Worm (Caenorhabditis elegans) whole organism, young adult: Measurements from ENCODE around the gene F49C12.4.
A peak's percentile ranks its signal among the peaks of the same experiment; 100 is the strongest.

Experiments used
- F10E7.11 ChIP-seq: sonication (generic microtip); optimal IDR thresholded peaks from 2 replicates; lab custom pipeline; 2017; ENCODE audit warnings: mild to moderate bottlenecking, missing genetic modification characterization, moderate library complexity, missing compliant biosample characterization
- F39B2.1 ChIP-seq: fragments of 200-800 bp; sonication (Bioruptor generic); IDR thresholded peaks from 2 replicates; pipeline ENCODE4 v1.3.6; 2022; ENCODE audit warnings: missing genetic modification reagents, missing genetic modification characterization, missing compliant biosample characterization
- F52B5.7 ChIP-seq: sonication (generic microtip); optimal IDR thresholded peaks from 2 replicates; lab custom pipeline; 2016; ENCODE audit warnings: mild to moderate bottlenecking, missing genetic modification characterization, missing compliant biosample characterization
- F55B11.4 ChIP-seq: sonication (generic microtip); optimal IDR thresholded peaks from 2 replicates; lab custom pipeline; 2016; ENCODE audit warnings: missing compliant biosample characterization, missing genetic modification characterization, borderline replicate concordance; ENCODE audit not compliant: insufficient read depth
- T07F8.4 ChIP-seq: sonication (generic microtip); optimal IDR thresholded peaks from 2 replicates; lab custom pipeline; 2016; ENCODE audit warnings: mild to moderate bottlenecking, missing genetic modification characterization, moderate library complexity, missing compliant biosample characterization
- Y56A3A.18 ChIP-seq: fragments of 200-800 bp; sonication (Bioruptor generic); IDR thresholded peaks from 2 replicates; pipeline ENCODE4 v1.3.6; 2022; ENCODE audit warnings: missing genetic modification reagents, missing genetic modification characterization, missing compliant biosample characterization
- Y79H2A.3 ChIP-seq: fragments of 200-800 bp; sonication (Bioruptor generic); conservative IDR thresholded peaks from 2 replicates; pipeline ENCODE4 v1.3.6; 2022; ENCODE audit warnings: missing genetic modification reagents, missing genetic modification characterization, missing compliant biosample characterization
- Y95B8A.8 ChIP-seq: fragments of 200-800 bp; sonication (Bioruptor generic); IDR thresholded peaks from 2 replicates; pipeline ENCODE4 v1.3.6; 2022; ENCODE audit warnings: missing genetic modification reagents, missing genetic modification characterization, missing compliant biosample characterization
- atf-7 ChIP-seq: sonication (generic microtip); optimal IDR thresholded peaks from 2 replicates; lab custom pipeline; 2017; ENCODE audit warnings: mild to moderate bottlenecking, missing genetic modification characterization, missing compliant biosample characterization
- athp-1 ChIP-seq: sonication (generic microtip); optimal IDR thresholded peaks from 2 replicates; lab custom pipeline; 2017; ENCODE audit warnings: mild to moderate bottlenecking, missing genetic modification characterization, missing compliant biosample characterization
- attf-5 ChIP-seq: fragments of 200-800 bp; sonication (Bioruptor generic); optimal IDR thresholded peaks from 2 replicates; lab custom pipeline; 2018; ENCODE audit warnings: mild to moderate bottlenecking, missing genetic modification characterization, missing compliant biosample characterization
- attf-6 ChIP-seq: fragments of 200-800 bp; sonication (Bioruptor generic); IDR thresholded peaks from 2 replicates; pipeline ENCODE4 v1.3.6; 2022; ENCODE audit warnings: missing genetic modification reagents, missing genetic modification characterization, missing compliant biosample characterization
- cebp-2 ChIP-seq: fragments of 200-800 bp; sonication (Bioruptor generic); IDR thresholded peaks from 2 replicates; pipeline ENCODE4 v1.3.6; 2022; ENCODE audit warnings: missing genetic modification characterization, missing compliant biosample characterization
- ceh-40 ChIP-seq: fragments of 200-800 bp; sonication (Bioruptor generic); IDR thresholded peaks from 2 replicates; pipeline ENCODE4 v1.3.6; 2022; ENCODE audit warnings: missing genetic modification characterization, missing compliant biosample characterization
- ceh-58 ChIP-seq: fragments of 200-800 bp; sonication (Bioruptor generic); IDR thresholded peaks from 2 replicates; pipeline ENCODE4 v1.3.6; 2022; ENCODE audit warnings: missing genetic modification characterization, missing compliant biosample characterization
- ceh-79 ChIP-seq: sonication (generic microtip); optimal IDR thresholded peaks from 2 replicates; lab custom pipeline; 2017; ENCODE audit warnings: mild to moderate bottlenecking, missing genetic modification characterization, missing compliant biosample characterization
- die-1 ChIP-seq: sonication (generic microtip); optimal IDR thresholded peaks from 2 replicates; lab custom pipeline; 2016; ENCODE audit warnings: missing genotype, mild to moderate bottlenecking, missing genetic modification characterization, missing compliant biosample characterization
- dox-1 ChIP-seq: fragments of 200-800 bp; sonication (Bioruptor generic); IDR thresholded peaks from 2 replicates; pipeline ENCODE4 v1.3.6; 2022; ENCODE audit warnings: missing genetic modification reagents, missing genetic modification characterization, missing compliant biosample characterization
- dpff-1 ChIP-seq: sonication (generic microtip); optimal IDR thresholded peaks from 2 replicates; lab custom pipeline; 2017; ENCODE audit warnings: mild to moderate bottlenecking, missing genetic modification characterization, missing compliant biosample characterization
- efl-1 ChIP-seq: fragments of 150-350 bp; optimal IDR thresholded peaks from 2 replicates; lab custom pipeline; 2014; ENCODE audit warnings: missing biosample characterization, missing genetic modification reagents, missing genetic modification characterization
- ekl-4 ChIP-seq: fragments of 200-800 bp; sonication (Bioruptor generic); IDR thresholded peaks from 2 replicates; pipeline ENCODE4 v1.3.6; 2022; ENCODE audit warnings: missing genetic modification reagents, missing genetic modification characterization, missing compliant biosample characterization
- ets-4 ChIP-seq: fragments of 200-800 bp; sonication (Bioruptor generic); optimal IDR thresholded peaks from 2 replicates; lab custom pipeline; 2018; ENCODE audit warnings: mild to moderate bottlenecking, missing genetic modification characterization, missing compliant biosample characterization
- hlh-26 ChIP-seq: fragments of 200-800 bp; sonication (Bioruptor generic); conservative IDR thresholded peaks from 2 replicates; pipeline ENCODE4 v1.3.6; 2022; ENCODE audit warnings: missing genetic modification reagents, missing genetic modification characterization, missing compliant biosample characterization
- lag-1 ChIP-seq: fragments of 200-800 bp; sonication (Bioruptor generic); IDR thresholded peaks from 2 replicates; pipeline ENCODE4 v1.3.6; 2022; ENCODE audit warnings: missing genetic modification reagents, missing genetic modification characterization, missing compliant biosample characterization
- let-526 ChIP-seq: fragments of 200-800 bp; sonication (Bioruptor generic); IDR thresholded peaks from 2 replicates; pipeline ENCODE4 v1.3.6; 2022; ENCODE audit warnings: missing genetic modification reagents, missing genetic modification characterization, missing compliant biosample characterization
- let-607 ChIP-seq, 2 experiments: fragments of 200-800 bp in 1 of 2; sonication (Bioruptor generic) in 1 of 2; sonication (generic microtip) in 1 of 2; optimal IDR thresholded peaks; 2 replicates each; lab custom pipeline; 2016 to 2018; ENCODE audit warnings: mild to moderate bottlenecking in 2 of 2, missing compliant biosample characterization in 2 of 2, missing genetic modification characterization in 2 of 2, moderate library complexity in 2 of 2, missing genotype in 1 of 2
- lir-1 ChIP-seq: fragments of 200-800 bp; sonication (Bioruptor generic); conservative IDR thresholded peaks from 2 replicates; pipeline ENCODE4 v1.3.6; 2022; ENCODE audit warnings: missing genetic modification reagents, missing genetic modification characterization, missing compliant biosample characterization
- lsl-1 ChIP-seq: fragments of 200-800 bp; sonication (Bioruptor generic); optimal IDR thresholded peaks from 2 replicates; lab custom pipeline; 2018; ENCODE audit warnings: mild to moderate bottlenecking, missing genetic modification characterization, moderate library complexity, missing compliant biosample characterization
- madf-10 ChIP-seq: sonication (generic microtip); optimal IDR thresholded peaks from 2 replicates; lab custom pipeline; 2016; ENCODE audit warnings: mild to moderate bottlenecking, missing genetic modification characterization, missing compliant biosample characterization
- madf-6 ChIP-seq: fragments of 200-800 bp; sonication (Bioruptor generic); IDR thresholded peaks from 2 replicates; pipeline ENCODE4 v1.3.6; 2022; ENCODE audit warnings: missing genetic modification reagents, missing genetic modification characterization, missing compliant biosample characterization
- madf-8 ChIP-seq: fragments of 200-800 bp; sonication (Bioruptor generic); conservative IDR thresholded peaks from 2 replicates; pipeline ENCODE4 v1.3.6; 2022; ENCODE audit warnings: missing genetic modification reagents, missing genetic modification characterization, missing compliant biosample characterization
- mes-4 ChIP-seq: sonication (generic microtip); optimal IDR thresholded peaks from 2 replicates; lab custom pipeline; 2016; ENCODE audit warnings: missing genotype, missing genetic modification characterization, missing compliant biosample characterization
- nfya-2 ChIP-seq: fragments of 200-800 bp; sonication (Bioruptor generic); IDR thresholded peaks from 2 replicates; pipeline ENCODE4 v1.3.6; 2022; ENCODE audit warnings: missing genetic modification reagents, missing genetic modification characterization, missing compliant biosample characterization
- nhr-120 ChIP-seq: fragments of 200-800 bp; sonication (Bioruptor generic); IDR thresholded peaks from 2 replicates; pipeline ENCODE4 v1.3.6; 2022; ENCODE audit warnings: missing genetic modification characterization, missing compliant biosample characterization
- nhr-27 ChIP-seq: fragments of 200-800 bp; sonication (Bioruptor generic); optimal IDR thresholded peaks from 2 replicates; lab custom pipeline; 2018; ENCODE audit warnings: mild to moderate bottlenecking, missing genetic modification characterization, moderate library complexity, missing compliant biosample characterization
- nhr-80 ChIP-seq: sonication (generic microtip); optimal IDR thresholded peaks from 2 replicates; lab custom pipeline; 2016; ENCODE audit warnings: missing genetic modification characterization, missing compliant biosample characterization
- pha-4 ChIP-seq: fragments of 150-350 bp; sonication (generic microtip); optimal IDR thresholded peaks from 2 replicates; lab custom pipeline; 2014; ENCODE audit warnings: missing biosample characterization, missing genetic modification reagents, missing genetic modification characterization
- rcor-1 ChIP-seq: fragments of 200-800 bp; sonication (Bioruptor generic); IDR thresholded peaks from 2 replicates; pipeline ENCODE4 v1.3.6; 2022; ENCODE audit warnings: missing genetic modification reagents, missing genetic modification characterization, missing compliant biosample characterization
- repo-1 ChIP-seq: sonication (generic microtip); optimal IDR thresholded peaks from 2 replicates; lab custom pipeline; 2017; ENCODE audit warnings: mild to moderate bottlenecking, missing genetic modification characterization, missing compliant biosample characterization
- sdz-38 ChIP-seq: sonication (generic microtip); optimal IDR thresholded peaks from 2 replicates; lab custom pipeline; 2016; ENCODE audit warnings: missing genotype, missing genetic modification characterization, missing compliant biosample characterization
- snpc-1.1 ChIP-seq: sonication (generic microtip); optimal IDR thresholded peaks from 2 replicates; lab custom pipeline; 2017; ENCODE audit warnings: missing genetic modification characterization, mild to moderate bottlenecking, missing compliant biosample characterization, antibody characterized with exemption, moderate library complexity, missing genotype, missing genetic modification reagents; ENCODE audit not compliant: insufficient read depth
- snpc-1.3 ChIP-seq: sonication (generic microtip); optimal IDR thresholded peaks from 2 replicates; lab custom pipeline; 2017; ENCODE audit warnings: missing genetic modification characterization, mild to moderate bottlenecking, missing compliant biosample characterization, antibody characterized with exemption, moderate library complexity, missing genotype, missing genetic modification reagents; ENCODE audit not compliant: insufficient read depth
- sptf-2 ChIP-seq: fragments of 200-800 bp; sonication (Bioruptor generic); optimal IDR thresholded peaks from 2 replicates; lab custom pipeline; 2018; ENCODE audit warnings: mild to moderate bottlenecking, missing genetic modification characterization, missing compliant biosample characterization
- tlf-1 ChIP-seq: fragments of 200-800 bp; sonication (Bioruptor generic); optimal IDR thresholded peaks from 2 replicates; lab custom pipeline; 2018; ENCODE audit warnings: mild to moderate bottlenecking, missing genetic modification characterization, missing compliant biosample characterization
- unc-130 ChIP-seq: sonication (generic microtip); optimal IDR thresholded peaks from 2 replicates; lab custom pipeline; 2016; ENCODE audit warnings: missing genetic modification reagents, missing genetic modification characterization, missing compliant biosample characterization
- xnd-1 ChIP-seq: sonication (generic microtip); optimal IDR thresholded peaks from 2 replicates; lab custom pipeline; 2016; ENCODE audit warnings: missing genotype, missing genetic modification reagents, missing genetic modification characterization, missing compliant biosample characterization
- ztf-18 ChIP-seq: sonication (generic microtip); optimal IDR thresholded peaks from 2 replicates; lab custom pipeline; 2016; ENCODE audit warnings: missing genotype, mild to moderate bottlenecking, missing genetic modification characterization, missing compliant biosample characterization
- ztf-26 ChIP-seq: sonication (generic microtip); optimal IDR thresholded peaks from 2 replicates; lab custom pipeline; 2017; ENCODE audit warnings: missing genetic modification characterization, missing compliant biosample characterization
- ztf-3 ChIP-seq: fragments of 200-800 bp; sonication (Bioruptor generic); optimal IDR thresholded peaks from 2 replicates; lab custom pipeline; 2018; ENCODE audit warnings: mild to moderate bottlenecking, missing genetic modification characterization, missing compliant biosample characterization

The F49C12.4 gene

DNA sequence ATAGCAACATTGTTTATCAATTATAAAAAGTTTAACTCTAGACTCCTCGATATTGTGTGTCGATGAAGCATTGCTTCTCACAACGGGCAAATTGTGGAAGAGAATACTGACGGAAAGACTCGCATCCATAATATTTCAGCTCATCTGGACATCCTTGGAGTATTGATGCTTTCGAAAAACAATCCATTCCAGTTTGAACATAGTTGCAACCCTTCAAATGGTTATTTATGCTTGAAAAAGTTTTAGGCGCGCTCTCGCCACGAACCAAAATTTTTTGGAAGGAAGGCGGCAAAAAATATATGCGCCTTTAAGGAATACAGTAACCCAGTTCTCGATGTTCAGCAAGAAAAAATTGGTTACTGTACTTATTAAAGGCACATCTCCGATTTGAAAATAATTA, 18.6 kb upstream of the F49C12.4 start (continued):
- TF ChIP-seq pha-4 (tag; lab: Kevin White, UChicago), result no peak
- no peak for TF ChIP-seq nhr-27 (tag; lab: Kevin White, UChicago)
- no peak for TF ChIP-seq attf-6 (GFP tag; lab: Robert Waterston, UW)
- no peak for TF ChIP-seq nfya-2 (GFP tag; lab: Robert Waterston, UW)
- TF ChIP-seq madf-6, result no peak
- 0 out of 2 replicates have a peak, but pooled peaks have one; percentile 57 for TF ChIP-seq lag-1 (GFP tag; lab: Robert Waterston, UW)
- TF ChIP-seq rcor-1 (GFP tag; lab: Robert Waterston, UW), result no peak
- no peak for TF ChIP-seq ztf-26 (tag; lab: Kevin White, UChicago)
- no peak for TF ChIP-seq atf-7 (tag; lab: Kevin White, UChicago)
- TF ChIP-seq hlh-26, result no peak
- no peak for TF ChIP-seq F39B2.1
- peak in 1 of 2 experiments; percentile 21 for TF ChIP-seq let-607 (tag; optimal IDR thresholded peaks at IDR 0.05; lab: Kevin White, UChicago)
- no peak for TF ChIP-seq madf-8 (GFP tag; lab: Robert Waterston, UW)
- peak; percentile 69 for TF ChIP-seq ceh-79 (tag; lab: Kevin White, UChicago)
- peak; percentile 18 for TF ChIP-seq efl-1 (GFP tag; lab: Kevin White, UChicago)
- TF ChIP-seq T07F8.4 (tag; lab: Kevin White, UChicago), result no peak
- no peak for TF ChIP-seq snpc-1.1 (tag; lab: Kevin White, UChicago)
- TF ChIP-seq mes-4 (tag; lab: Kevin White, UChicago), result no peak
- no peak for TF ChIP-seq F55B11.4
- TF ChIP-seq unc-130 (GFP tag; lab: Kevin White, UChicago), result no peak
- no peak for TF ChIP-seq madf-10 (tag; lab: Kevin White, UChicago)
- TF ChIP-seq attf-5 (GFP tag; lab: Kevin White, UChicago), result no peak
- no peak for TF ChIP-seq let-526
- no peak for TF ChIP-seq ztf-3
- TF ChIP-seq F52B5.7 (tag; lab: Kevin White, UChicago), result no peak
- no peak for TF ChIP-seq tlf-1
- no peak for TF ChIP-seq Y95B8A.8 (GFP tag; lab: Robert Waterston, UW)
- no peak for TF ChIP-seq cebp-2 (GFP tag; lab: Robert Waterston, UW)
- no peak for TF ChIP-seq dpff-1 (tag; lab: Kevin White, UChicago)
- TF ChIP-seq snpc-1.3 (tag; lab: Kevin White, UChicago), result no peak
- no peak for TF ChIP-seq ceh-58
- TF ChIP-seq F10E7.11 (tag; lab: Kevin White, UChicago), result no peak
- no peak for TF ChIP-seq nhr-120
- TF ChIP-seq ztf-18 (tag; lab: Kevin White, UChicago), result no peak
- TF ChIP-seq repo-1, result peak; percentile 32
- TF ChIP-seq ekl-4 (GFP tag; lab: Robert Waterston, UW), result peak; percentile 72
- TF ChIP-seq lsl-1 (GFP tag; lab: Kevin White, UChicago), result peak; percentile 38
- TF ChIP-seq die-1 (tag; lab: Kevin White, UChicago), result no peak
- TF ChIP-seq athp-1 (tag; lab: Kevin White, UChicago), result no peak
- TF ChIP-seq dox-1 (GFP tag; lab: Robert Waterston, UW), result peak; percentile 37; the same call in 1 of the 2 replicates
- TF ChIP-seq ets-4 (GFP tag; lab: Kevin White, UChicago), result no peak
- TF ChIP-seq sptf-2, result no peak
- TF ChIP-seq nhr-80 (tag; lab: Kevin White, UChicago), result no peak
- no peak for TF ChIP-seq Y79H2A.3
- TF ChIP-seq lir-1, result no peak
- no peak for TF ChIP-seq xnd-1
- TF ChIP-seq Y56A3A.18 (GFP tag; lab: Robert Waterston, UW), result no peak
- TF ChIP-seq sdz-38 (tag; lab: Kevin White, UChicago), result no peak
- TF ChIP-seq ceh-40 (GFP tag; lab: Robert Waterston, UW), result no peak
